Fruit fly (Drosophila melanogaster) whole organism, embryonic: ENCODE measurements around the gene Etl1.
A peak's percentile ranks its signal among the peaks of the same experiment; 100 is the strongest.

Source experiments
- B-H2 ChIP-seq: fragments of 200-800 bp; sonication (Bioruptor generic); optimal IDR thresholded peaks from 2 replicates; lab custom pipeline; 2018; ENCODE audit warnings: missing biosample characterization, mild to moderate bottlenecking, missing genetic modification characterization
- CG11247 ChIP-seq: fragments of 200-800 bp; sonication (Bioruptor generic); IDR thresholded peaks from 2 replicates; pipeline ENCODE4 v1.3.6; 2022; ENCODE audit warnings: missing biosample characterization, missing genetic modification characterization
- CG12659 ChIP-seq: fragments of 200-800 bp; sonication (Bioruptor generic); optimal IDR thresholded peaks from 3 replicates; lab custom pipeline; 2017; ENCODE audit warnings: mild to moderate bottlenecking, missing biosample characterization, missing genetic modification reagents, missing genetic modification characterization
- CG13287 ChIP-seq: fragments of 200-800 bp; sonication (Bioruptor generic); IDR thresholded peaks from 2 replicates; pipeline ENCODE4 v1.3.6; 2022; ENCODE audit warnings: missing biosample characterization, missing genetic modification characterization; ENCODE audit not compliant: partially characterized antibody
- CG14710 ChIP-seq: fragments of 200-800 bp; sonication (Bioruptor generic); optimal IDR thresholded peaks from 3 replicates; lab custom pipeline; 2019; ENCODE audit warnings: missing biosample characterization, mild to moderate bottlenecking, missing genetic modification characterization, moderate library complexity
- CG14965 ChIP-seq: fragments of 200-800 bp; sonication (Bioruptor generic); optimal IDR thresholded peaks from 2 replicates; lab custom pipeline; 2016; ENCODE audit warnings: missing biosample characterization, missing genetic modification characterization, borderline replicate concordance
- CG15514 ChIP-seq: fragments of 200-800 bp; sonication (Bioruptor generic); optimal IDR thresholded peaks from 3 replicates; lab custom pipeline; 2017; ENCODE audit warnings: missing biosample characterization, missing genetic modification characterization, mild to moderate bottlenecking, moderate library complexity, missing genetic modification reagents
- CG16779 ChIP-seq: fragments of 200-800 bp; sonication (Bioruptor generic); IDR thresholded peaks from 2 replicates; pipeline ENCODE4 v1.3.6; 2022; ENCODE audit warnings: missing biosample characterization, missing genetic modification characterization
- CG18764 ChIP-seq: fragments of 200-800 bp; sonication (Bioruptor generic); optimal IDR thresholded peaks from 3 replicates; lab custom pipeline; 2016; ENCODE audit warnings: missing biosample characterization, missing genetic modification characterization
- CG2889 ChIP-seq: fragments of 200-800 bp; sonication (Bioruptor generic); IDR thresholded peaks from 3 replicates; pipeline ENCODE4 v1.3.6; 2022; ENCODE audit warnings: missing biosample characterization, missing genetic modification characterization
- CG34376 ChIP-seq: fragments of 200-800 bp; sonication (Bioruptor generic); optimal IDR thresholded peaks from 2 replicates; lab custom pipeline; 2018; ENCODE audit warnings: missing biosample characterization, mild to moderate bottlenecking, missing genetic modification characterization
- CG34422 ChIP-seq: fragments of 200-800 bp; sonication (Bioruptor generic); IDR thresholded peaks from 3 replicates; pipeline ENCODE4 v1.3.6; 2022; ENCODE audit warnings: missing biosample characterization, missing genetic modification characterization
- CG3995 ChIP-seq: fragments of 200-800 bp; sonication (Bioruptor generic); optimal IDR thresholded peaks from 3 replicates; lab custom pipeline; 2016; ENCODE audit warnings: missing biosample characterization, missing genetic modification characterization
- CG42726 ChIP-seq: fragments of 200-800 bp; sonication (Bioruptor generic); IDR thresholded peaks from 2 replicates; pipeline ENCODE4 v1.3.6; 2022; ENCODE audit warnings: missing biosample characterization, missing genetic modification characterization; ENCODE audit not compliant: partially characterized antibody
- CG7271 ChIP-seq: fragments of 200-800 bp; sonication (Bioruptor generic); optimal IDR thresholded peaks from 2 replicates; lab custom pipeline; 2018; ENCODE audit warnings: missing biosample characterization, mild to moderate bottlenecking, missing genetic modification characterization, moderate library complexity
- Dref ChIP-seq: fragments of 200-800 bp; sonication (Bioruptor generic); IDR thresholded peaks from 2 replicates; pipeline ENCODE4 v1.3.6; 2022; ENCODE audit warnings: missing biosample characterization, missing genetic modification characterization
- Drgx ChIP-seq: fragments of 200-800 bp; sonication (Bioruptor generic); IDR thresholded peaks from 2 replicates; pipeline ENCODE4 v1.3.6; 2022; ENCODE audit warnings: missing biosample characterization, missing genetic modification characterization
- Hey ChIP-seq: fragments of 200-800 bp; sonication (Bioruptor generic); optimal IDR thresholded peaks from 3 replicates; lab custom pipeline; 2018; ENCODE audit warnings: missing biosample characterization, mild to moderate bottlenecking, missing genetic modification characterization
- NFAT ChIP-seq: fragments of 200-800 bp; sonication (Bioruptor generic); IDR thresholded peaks from 2 replicates; pipeline ENCODE4 v1.3.6; 2022; ENCODE audit warnings: missing biosample characterization, missing genetic modification characterization
- Oaz ChIP-seq: fragments of 200-800 bp; sonication (Bioruptor generic); IDR thresholded peaks from 2 replicates; pipeline ENCODE4 v1.3.6; 2022; ENCODE audit warnings: missing biosample characterization, missing genetic modification characterization
- Optix ChIP-seq: fragments of 200-800 bp; sonication (Bioruptor generic); IDR thresholded peaks from 3 replicates; pipeline ENCODE4 v1.3.6; 2022; ENCODE audit warnings: missing biosample characterization, missing genetic modification characterization
- PHDP ChIP-seq: fragments of 200-800 bp; sonication (Bioruptor generic); optimal IDR thresholded peaks from 3 replicates; lab custom pipeline; 2018; ENCODE audit warnings: missing biosample characterization, mild to moderate bottlenecking, missing genetic modification characterization, moderate library complexity
- Sry-δ ChIP-seq: fragments of 200-800 bp; sonication (Bioruptor generic); optimal IDR thresholded peaks from 2 replicates; lab custom pipeline; 2016; ENCODE audit warnings: missing biosample characterization, missing genetic modification characterization
- Stat92E ChIP-seq, 3 experiments: fragments of >200 bp in 2 of 3; fragments of 200-800 bp in 1 of 3; sonication (Bioruptor generic) in 1 of 3; optimal IDR thresholded peaks; 2 replicates each; lab custom pipeline; 2017 to 2019; ENCODE audit warnings: missing biosample characterization in 3 of 3, missing genetic modification characterization in 3 of 3, mild to moderate bottlenecking in 1 of 3, moderate library complexity in 1 of 3
- ash1 ChIP-seq: fragments of 200-800 bp; sonication (Bioruptor generic); optimal IDR thresholded peaks from 2 replicates; lab custom pipeline; 2018; ENCODE audit warnings: missing biosample characterization, mild to moderate bottlenecking, missing genetic modification characterization
- cad ChIP-seq: fragments of >200 bp; optimal IDR thresholded peaks from 2 replicates; lab custom pipeline; 2017; ENCODE audit warnings: missing biosample characterization, missing genetic modification characterization
- cg ChIP-seq: fragments of 200-800 bp; sonication (Bioruptor generic); optimal IDR thresholded peaks from 3 replicates; lab custom pipeline; 2019; ENCODE audit warnings: missing biosample characterization, mild to moderate bottlenecking, missing genetic modification characterization, moderate library complexity
- chinmo ChIP-seq: fragments of 200-800 bp; sonication (Bioruptor generic); IDR thresholded peaks from 4 replicates; pipeline ENCODE4 v1.3.6; 2022; ENCODE audit warnings: missing biosample characterization, missing genetic modification characterization; ENCODE audit not compliant: partially characterized antibody
- cwo ChIP-seq: fragments of 200-800 bp; sonication (Bioruptor generic); optimal IDR thresholded peaks from 3 replicates; lab custom pipeline; 2017; ENCODE audit warnings: missing biosample characterization, missing genetic modification characterization, mild to moderate bottlenecking, moderate library complexity, missing genetic modification reagents
- ems ChIP-seq: fragments of 200-800 bp; sonication (Bioruptor generic); optimal IDR thresholded peaks from 3 replicates; lab custom pipeline; 2016; ENCODE audit warnings: missing biosample characterization, missing genetic modification characterization
- en ChIP-seq: fragments of 200-800 bp; sonication (Bioruptor generic); optimal IDR thresholded peaks from 2 replicates; lab custom pipeline; 2016; ENCODE audit warnings: missing biosample characterization, missing genetic modification characterization
- eve ChIP-seq, 2 experiments: fragments of >200 bp; optimal IDR thresholded peaks; 2 replicates each; lab custom pipeline; 2017; ENCODE audit warnings: missing biosample characterization in 2 of 2, missing genetic modification characterization in 2 of 2
- exex ChIP-seq: fragments of 200-800 bp; sonication (Bioruptor generic); optimal IDR thresholded peaks from 4 replicates; lab custom pipeline; 2018; ENCODE audit warnings: missing biosample characterization, mild to moderate bottlenecking, missing genetic modification characterization, moderate library complexity
- grn ChIP-seq: fragments of 200-800 bp; sonication (Bioruptor generic); optimal IDR thresholded peaks from 3 replicates; lab custom pipeline; 2017; ENCODE audit warnings: missing biosample characterization, missing genetic modification characterization
- klu ChIP-seq: fragments of 200-800 bp; sonication (Bioruptor generic); IDR thresholded peaks from 2 replicates; pipeline ENCODE4 v1.3.6; 2022; ENCODE audit warnings: missing biosample characterization, missing genetic modification characterization
- kni ChIP-seq: fragments of 200-800 bp; sonication (Bioruptor generic); optimal IDR thresholded peaks from 3 replicates; lab custom pipeline; 2017; ENCODE audit warnings: mild to moderate bottlenecking, missing biosample characterization, missing genetic modification reagents, missing genetic modification characterization
- lab ChIP-seq: fragments of 200-800 bp; sonication (Bioruptor generic); optimal IDR thresholded peaks from 3 replicates; lab custom pipeline; 2017; ENCODE audit warnings: missing biosample characterization, missing genetic modification characterization, mild to moderate bottlenecking, moderate library complexity, missing genetic modification reagents
- lbe ChIP-seq: fragments of 200-800 bp; sonication (Bioruptor generic); optimal IDR thresholded peaks from 2 replicates; lab custom pipeline; 2016; ENCODE audit warnings: missing biosample characterization, mild to moderate bottlenecking, missing genetic modification characterization
- lilli ChIP-seq: fragments of 200-800 bp; sonication (Bioruptor generic); optimal IDR thresholded peaks from 3 replicates; lab custom pipeline; 2016; ENCODE audit warnings: missing biosample characterization, missing genetic modification characterization
- mirr ChIP-seq: fragments of 200-800 bp; sonication (Bioruptor generic); optimal IDR thresholded peaks from 3 replicates; lab custom pipeline; 2018; ENCODE audit warnings: missing biosample characterization, mild to moderate bottlenecking, missing genetic modification characterization
- oc ChIP-seq: fragments of 200-800 bp; sonication (Bioruptor generic); optimal IDR thresholded peaks from 2 replicates; lab custom pipeline; 2018; ENCODE audit warnings: missing biosample characterization, mild to moderate bottlenecking, missing genetic modification characterization, moderate library complexity
- repo ChIP-seq: fragments of 200-800 bp; sonication (Bioruptor generic); optimal IDR thresholded peaks from 2 replicates; lab custom pipeline; 2016; ENCODE audit warnings: missing biosample characterization, missing genetic modification characterization
- sim ChIP-seq: fragments of 200-800 bp; sonication (Bioruptor generic); IDR thresholded peaks from 2 replicates; pipeline ENCODE4 v1.3.6; 2022; ENCODE audit warnings: missing biosample characterization, missing genetic modification characterization
- so ChIP-seq: fragments of 200-800 bp; sonication (Bioruptor generic); IDR thresholded peaks from 3 replicates; pipeline ENCODE4 v1.3.6; 2022; ENCODE audit warnings: missing biosample characterization, missing genetic modification characterization
- sob ChIP-seq: fragments of 200-800 bp; sonication (Bioruptor generic); IDR thresholded peaks from 2 replicates; pipeline ENCODE4 v1.3.6; 2022; ENCODE audit warnings: missing biosample characterization, missing genetic modification characterization
- sr ChIP-seq: fragments of 200-800 bp; sonication (Bioruptor generic); IDR thresholded peaks from 3 replicates; pipeline ENCODE4 v1.3.6; 2022; ENCODE audit warnings: missing biosample characterization, missing genetic modification characterization
- trem ChIP-seq: fragments of 200-800 bp; optimal IDR thresholded peaks from 3 replicates; lab custom pipeline; 2019; ENCODE audit warnings: missing biosample characterization, mild to moderate bottlenecking, missing genetic modification characterization, moderate library complexity
- ttk ChIP-seq: fragments of 200-800 bp; sonication (Bioruptor generic); IDR thresholded peaks from 2 replicates; pipeline ENCODE4 v2.1.2; 2022; ENCODE audit warnings: missing biosample characterization, missing genetic modification characterization

The Etl1 gene

DNA sequence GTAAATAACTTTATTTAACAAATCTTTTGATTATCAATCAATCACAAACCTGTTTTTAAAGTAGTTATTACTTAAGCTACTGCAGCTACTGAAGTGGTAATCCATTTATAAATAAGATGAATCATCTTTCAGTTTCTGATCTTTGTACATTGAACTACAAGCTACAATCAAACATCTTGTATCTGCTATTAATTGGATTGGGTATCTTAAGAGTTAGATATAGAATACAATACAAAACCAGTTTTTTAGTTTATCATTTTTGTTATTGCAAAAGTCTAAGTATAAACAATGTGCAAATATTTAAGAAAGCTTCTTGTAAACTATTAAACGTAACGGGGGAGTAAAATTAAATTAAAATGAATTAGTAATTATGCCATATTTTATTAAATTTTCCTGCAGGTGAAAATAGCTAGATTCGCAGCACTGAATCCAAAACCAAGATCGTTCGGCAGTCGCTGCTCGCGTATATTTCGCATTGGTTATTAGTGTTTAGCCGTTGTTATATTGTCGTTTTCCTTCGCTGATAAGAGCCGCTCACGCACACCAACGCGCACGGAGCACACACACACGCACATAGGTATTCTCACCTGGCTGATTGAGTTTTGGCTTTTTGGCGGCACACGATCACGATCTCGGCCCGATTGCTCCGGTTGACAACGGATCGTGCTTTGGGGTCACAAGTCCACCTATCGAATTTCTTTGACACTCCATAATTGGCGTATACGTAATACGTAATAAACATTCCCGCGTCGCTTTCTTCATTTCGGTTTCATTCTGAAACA lies 35.5 kb upstream of the Etl1 start (continued):
- TF ChIP-seq eve (GFP tag; optimal IDR thresholded peaks at IDR 0.05; lab: Kevin White, UChicago): no peak
- TF ChIP-seq lilli (GFP tag; lab: Kevin White, UChicago): no peak
- TF ChIP-seq Oaz: no peak
- TF ChIP-seq lab (GFP tag; lab: Kevin White, UChicago): peak; percentile 19
- TF ChIP-seq cad: no peak
- TF ChIP-seq repo (GFP tag; lab: Kevin White, UChicago): no peak
- peak; percentile 84; the same call in 3 of the 4 replicates for TF ChIP-seq chinmo
- no peak for TF ChIP-seq CG16779
- TF ChIP-seq ttk: no peak
- no peak for TF ChIP-seq so (GFP tag; lab: Robert Waterston, UW)
- TF ChIP-seq CG14965 (GFP tag; lab: Kevin White, UChicago): no peak
- TF ChIP-seq ems (GFP tag; lab: Kevin White, UChicago): no peak
- no peak for TF ChIP-seq CG7271 (tag; lab: Kevin White, UChicago)
- TF ChIP-seq CG14710: no peak
- TF ChIP-seq CG2889 (GFP tag; lab: Robert Waterston, UW): no peak
- no peak for TF ChIP-seq sim (GFP tag; lab: Robert Waterston, UW)
- no peak for TF ChIP-seq Dref (GFP tag; lab: Robert Waterston, UW)

DNA sequence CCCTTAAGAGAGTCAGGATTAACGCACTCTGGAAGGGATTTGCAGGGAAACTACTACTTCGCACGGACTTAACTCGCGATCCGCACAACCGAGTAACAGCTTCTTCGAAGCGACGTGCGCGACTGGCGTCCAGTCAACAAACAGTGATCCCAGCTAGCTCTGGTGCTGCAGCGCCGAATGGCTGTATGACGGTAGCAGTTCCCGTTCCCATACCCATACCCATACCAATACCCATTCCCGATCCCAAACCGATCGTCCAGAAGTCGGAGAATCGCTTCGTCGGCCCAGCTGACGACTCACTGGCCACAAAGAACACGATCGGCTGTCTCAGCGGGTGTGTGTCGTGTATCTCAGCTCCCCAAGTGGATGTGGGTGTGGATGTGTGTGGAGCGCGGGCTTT lies 34.9 kb upstream of the Etl1 start, which contains the start of gene CG5853:
CG5853 (minus strand) TSS at position 384 of the 400 bp plus-strand sequence.
- no peak for TF ChIP-seq klu
- peak; percentile 25 for TF ChIP-seq CG15514 (GFP tag; lab: Kevin White, UChicago)
- TF ChIP-seq chinmo: peak; percentile 87; the same call in 3 of the 4 replicates
- no peak for TF ChIP-seq CG42726
- TF ChIP-seq Stat92E (GFP tag; optimal IDR thresholded peaks at IDR 0.05; lab: Kevin White, UChicago): no peak
- TF ChIP-seq B-H2: peak; percentile 63
- TF ChIP-seq oc: no peak
- TF ChIP-seq kni: peak; percentile 67
- no peak for TF ChIP-seq CG18764 (GFP tag; lab: Kevin White, UChicago)
- peak; percentile 51 for TF ChIP-seq exex (tag; lab: Kevin White, UChicago)
- peak; percentile 66 for TF ChIP-seq Hey
- TF ChIP-seq trem: no peak
- TF ChIP-seq grn: peak; percentile 10
- peak; percentile 63 for TF ChIP-seq CG34376 (GFP tag; lab: Kevin White, UChicago)
- TF ChIP-seq ash1: peak; percentile 52
- TF ChIP-seq CG12659 (GFP tag; lab: Kevin White, UChicago): no peak
- peak; percentile 49 for TF ChIP-seq lbe
- 0 out of 3 replicates have a peak, but pooled peaks have one; percentile 35 for TF ChIP-seq Optix (GFP tag; lab: Robert Waterston, UW)
- TF ChIP-seq cg: peak; percentile 39
- no peak for TF ChIP-seq Sry-δ (GFP tag; lab: Kevin White, UChicago)
- TF ChIP-seq sr (GFP tag; lab: Robert Waterston, UW): peak; percentile 32; the same call in 1 of the 3 replicates
- TF ChIP-seq CG13287 (GFP tag; lab: Robert Waterston, UW): peak; percentile 12; the same call in 1 of the 2 replicates
- no peak for TF ChIP-seq en (GFP tag; lab: Kevin White, UChicago)
- peak; percentile 84 for TF ChIP-seq mirr (GFP tag; lab: Kevin White, UChicago)
- peak; percentile 85 for TF ChIP-seq CG3995 (GFP tag; lab: Kevin White, UChicago)
- TF ChIP-seq CG34422 (GFP tag; lab: Robert Waterston, UW): 0 out of 3 replicates have a peak, but pooled peaks have one; percentile 21
- TF ChIP-seq sob (GFP tag; lab: Robert Waterston, UW): peak; percentile 51; the same call in 1 of the 2 replicates
- TF ChIP-seq NFAT: 0 out of 2 replicates have a peak, but pooled peaks have one; percentile 32
- peak; percentile 4 for TF ChIP-seq PHDP
- TF ChIP-seq Drgx: peak; percentile 36
- peak; percentile 19 for TF ChIP-seq cwo (GFP tag; lab: Kevin White, UChicago)
- 0 out of 2 replicates have a peak, but pooled peaks have one; percentile 40 for TF ChIP-seq CG11247 (GFP tag; lab: Robert Waterston, UW)
